Fruit fly (Drosophila melanogaster) whole organism, wandering third instar larva: ENCODE data around the gene Slu7.

Source experiments
- Abd-B ChIP-seq: fragments of >200 bp; optimal IDR thresholded peaks from 2 replicates; lab custom pipeline; 2017; ENCODE audit warnings: missing biosample characterization, missing genetic modification characterization
- CG32264 ChIP-seq: fragments of 200-800 bp; sonication (Bioruptor generic); optimal IDR thresholded peaks from 2 replicates; lab custom pipeline; 2016; ENCODE audit warnings: missing biosample characterization, missing genetic modification characterization
- CG9705 ChIP-seq: fragments of 200-800 bp; sonication (Bioruptor generic); optimal IDR thresholded peaks from 2 replicates; lab custom pipeline; 2018; ENCODE audit warnings: missing biosample characterization, mild to moderate bottlenecking, missing genetic modification characterization
- CrebA ChIP-seq: fragments of 200-800 bp; sonication (Bioruptor generic); optimal IDR thresholded peaks from 2 replicates; lab custom pipeline; 2016; ENCODE audit warnings: missing biosample characterization, mild to moderate bottlenecking, missing genetic modification characterization, borderline replicate concordance
- Dfd ChIP-seq: fragments of >200 bp; optimal IDR thresholded peaks from 2 replicates; lab custom pipeline; 2017; ENCODE audit warnings: missing biosample characterization, missing genetic modification characterization
- Dif ChIP-seq: fragments of 200-275, 200-300 bp; sonication (Bioruptor generic); optimal IDR thresholded peaks from 2 replicates; lab custom pipeline; 2018; ENCODE audit warnings: missing biosample characterization, missing genetic modification characterization; ENCODE audit not compliant: partially characterized antibody
- GATAd ChIP-seq: sonication (Bioruptor generic); optimal IDR thresholded peaks from 2 replicates; lab custom pipeline; 2016; ENCODE audit warnings: missing biosample characterization, missing genetic modification characterization
- HLH106 ChIP-seq: fragments of 200-800 bp; optimal IDR thresholded peaks from 3 replicates; lab custom pipeline; 2019; ENCODE audit warnings: missing biosample characterization, mild to moderate bottlenecking, missing genetic modification characterization, moderate library complexity
- Hnf4 ChIP-seq: fragments of 200-800 bp; sonication (Bioruptor generic); optimal IDR thresholded peaks from 2 replicates; lab custom pipeline; 2016; ENCODE audit warnings: missing biosample characterization, mild to moderate bottlenecking, missing genetic modification characterization
- Hr78 ChIP-seq: fragments of >200 bp; optimal IDR thresholded peaks from 2 replicates; lab custom pipeline; 2017; ENCODE audit warnings: missing biosample characterization, missing genetic modification characterization
- Hr83 ChIP-seq: fragments of 200-300 bp; sonication (Bioruptor generic); optimal IDR thresholded peaks from 2 replicates; lab custom pipeline; 2016; ENCODE audit warnings: missing biosample characterization, mild to moderate bottlenecking, missing genetic modification characterization, moderate library complexity; ENCODE audit not compliant: poor library complexity, severe bottlenecking
- Jra ChIP-seq: sonication (Bioruptor generic); optimal IDR thresholded peaks from 2 replicates; lab custom pipeline; 2016; ENCODE audit warnings: missing biosample characterization, missing genetic modification characterization
- Mio ChIP-seq: sonication (Bioruptor generic); optimal IDR thresholded peaks from 2 replicates; lab custom pipeline; 2016; ENCODE audit warnings: missing biosample characterization, missing genetic modification characterization
- Myc ChIP-seq: fragments of >200 bp; optimal IDR thresholded peaks from 2 replicates; lab custom pipeline; 2017
- N ChIP-seq: fragments of >200 bp; optimal IDR thresholded peaks from 2 replicates; lab custom pipeline; 2018; ENCODE audit warnings: missing biosample characterization, missing external identifiers, missing genetic modification characterization
- OdsH ChIP-seq: fragments of 200-800 bp; sonication (Bioruptor generic); optimal IDR thresholded peaks from 2 replicates; lab custom pipeline; 2016; ENCODE audit warnings: missing biosample characterization, mild to moderate bottlenecking, missing genetic modification characterization
- Rel ChIP-seq, 2 experiments: fragments of 200-800 bp; sonication (Bioruptor generic) in 1 of 2; optimal IDR thresholded peaks; 2 replicates in 1 of 2; 3 replicates in 1 of 2; lab custom pipeline; 2016 to 2019; ENCODE audit warnings: mild to moderate bottlenecking in 2 of 2, missing biosample characterization in 2 of 2, missing genetic modification characterization in 2 of 2, moderate library complexity in 1 of 2
- Sp1 ChIP-seq: fragments of 200-800 bp; sonication (Bioruptor generic); optimal IDR thresholded peaks from 3 replicates; lab custom pipeline; 2019; ENCODE audit warnings: missing biosample characterization, mild to moderate bottlenecking, missing genetic modification characterization, moderate library complexity
- Vsx2 ChIP-seq: fragments of 200-300, 225-300 bp; sonication (Bioruptor generic); optimal IDR thresholded peaks from 2 replicates; lab custom pipeline; 2018; ENCODE audit warnings: missing biosample characterization, missing genetic modification characterization; ENCODE audit not compliant: partially characterized antibody
- br ChIP-seq: fragments of 200-800 bp; sonication (Bioruptor generic); optimal IDR thresholded peaks from 2 replicates; lab custom pipeline; 2016; ENCODE audit warnings: missing biosample characterization, missing genetic modification characterization
- brk ChIP-seq: fragments of 200-800 bp; sonication (Bioruptor generic); optimal IDR thresholded peaks from 2 replicates; lab custom pipeline; 2016; ENCODE audit warnings: missing biosample characterization, mild to moderate bottlenecking, missing genetic modification characterization
- dl ChIP-seq, 2 experiments: fragments of 175-275, 200-275 bp in 1 of 2; fragments of 200-275 bp in 1 of 2; sonication (Bioruptor generic); optimal IDR thresholded peaks; lab custom pipeline; 2018; ENCODE audit warnings: mild to moderate bottlenecking in 2 of 2, missing biosample characterization in 2 of 2, missing genetic modification characterization in 2 of 2, moderate library complexity in 2 of 2; ENCODE audit not compliant: partially characterized antibody in 2 of 2, insufficient read depth in 1 of 2
- dmrt93B ChIP-seq: fragments of 200-800 bp; sonication (Bioruptor generic); optimal IDR thresholded peaks from 2 replicates; lab custom pipeline; 2018; ENCODE audit warnings: missing biosample characterization, mild to moderate bottlenecking, missing genetic modification characterization
- dsf ChIP-seq: sonication (Bioruptor generic); optimal IDR thresholded peaks from 2 replicates; lab custom pipeline; 2016; ENCODE audit warnings: missing biosample characterization, missing genetic modification characterization, borderline replicate concordance
- ey ChIP-seq: fragments of 200-800 bp; sonication (Bioruptor generic); optimal IDR thresholded peaks from 2 replicates; lab custom pipeline; 2016; ENCODE audit warnings: missing biosample characterization, missing genetic modification characterization
- foxo ChIP-seq, 2 experiments: fragments of 200-800 bp; sonication (Bioruptor generic); optimal IDR thresholded peaks; 2 replicates in 1 of 2; 3 replicates in 1 of 2; lab custom pipeline; 2016 to 2017; ENCODE audit warnings: missing biosample characterization in 2 of 2, missing genetic modification characterization in 2 of 2
- fru ChIP-seq: fragments of 200-800 bp; sonication (Bioruptor generic); optimal IDR thresholded peaks from 3 replicates; lab custom pipeline; 2016; ENCODE audit warnings: missing biosample characterization, mild to moderate bottlenecking, missing genetic modification characterization
- h ChIP-seq: fragments of 200-800 bp; sonication (Bioruptor generic); optimal IDR thresholded peaks from 3 replicates; lab custom pipeline; 2016; ENCODE audit warnings: missing biosample characterization, mild to moderate bottlenecking, missing genetic modification characterization
- jim ChIP-seq: fragments of 175-275, 200-325 bp; sonication (Bioruptor generic); optimal IDR thresholded peaks from 2 replicates; lab custom pipeline; 2016; ENCODE audit warnings: missing biosample characterization, mild to moderate bottlenecking, missing genetic modification characterization
- lola ChIP-seq: fragments of >200 bp; optimal IDR thresholded peaks from 2 replicates; lab custom pipeline; 2017; ENCODE audit warnings: missing biosample characterization, missing genetic modification characterization
- pan ChIP-seq: fragments of >200 bp; optimal IDR thresholded peaks from 2 replicates; lab custom pipeline; 2017
- psq ChIP-seq: fragments of 200-800 bp; sonication (Bioruptor generic); optimal IDR thresholded peaks from 3 replicates; lab custom pipeline; 2017; ENCODE audit warnings: missing biosample characterization, mild to moderate bottlenecking, missing genetic modification characterization, moderate library complexity
- rgr ChIP-seq: fragments of 200-800 bp; sonication (Bioruptor generic); optimal IDR thresholded peaks from 3 replicates; lab custom pipeline; 2016; ENCODE audit warnings: missing biosample characterization, mild to moderate bottlenecking, missing genetic modification characterization
- sage ChIP-seq: fragments of 200-800 bp; sonication (Bioruptor generic); optimal IDR thresholded peaks from 2 replicates; lab custom pipeline; 2016; ENCODE audit warnings: missing biosample characterization, mild to moderate bottlenecking, missing genetic modification characterization
- sv ChIP-seq: fragments of 200-800 bp; sonication (Bioruptor generic); optimal IDR thresholded peaks from 3 replicates; lab custom pipeline; 2016; ENCODE audit warnings: missing biosample characterization, missing genetic modification characterization
- tai ChIP-seq: sonication (Bioruptor generic); optimal IDR thresholded peaks from 2 replicates; lab custom pipeline; 2016; ENCODE audit warnings: missing biosample characterization, missing genetic modification characterization
- usp ChIP-seq: fragments of >200 bp; optimal IDR thresholded peaks from 2 replicates; lab custom pipeline; 2017; ENCODE audit warnings: missing biosample characterization, missing genetic modification characterization
- woc ChIP-seq: sonication (Bioruptor generic); optimal IDR thresholded peaks from 2 replicates; lab custom pipeline; 2016; ENCODE audit warnings: missing biosample characterization, mild to moderate bottlenecking, missing genetic modification characterization

The Slu7 gene

dm6 chr3R:29033909-29034629 lies 4.8 kb downstream of the Slu7 start, which contains the start of the genes beta4GalNAcTB and Cpsf100:
Gene beta4GalNAcTB, minus strand, starts transcription at chr3R:29034008.
Gene Cpsf100, plus strand, starts transcription at chr3R:29034573.
- TF ChIP-seq Hnf4: peak; percentile 69
- peak; percentile 66 for TF ChIP-seq dsf (GFP tag; lab: Kevin White, UChicago)
- no peak for TF ChIP-seq brk (GFP tag; lab: Kevin White, UChicago)
- TF ChIP-seq Dfd (GFP tag; lab: Kevin White, UChicago): no peak
- TF ChIP-seq CrebA (GFP tag; lab: Kevin White, UChicago): no peak
- TF ChIP-seq CG9705: peak; percentile 52
- TF ChIP-seq Mio: peak; percentile 23
- no peak for TF ChIP-seq N (GFP tag; lab: Kevin White, UChicago)
- TF ChIP-seq lola (GFP tag; lab: Kevin White, UChicago): no peak
- TF ChIP-seq Vsx2 (GFP tag; lab: Kevin White, UChicago): no peak
- peak; percentile 72 for TF ChIP-seq woc (GFP tag; lab: Kevin White, UChicago)
- TF ChIP-seq tai: no peak
- TF ChIP-seq Dif (GFP tag; lab: Kevin White, UChicago): no peak
- no peak for TF ChIP-seq usp (GFP tag; lab: Kevin White, UChicago)
- TF ChIP-seq ey (GFP tag; lab: Kevin White, UChicago): peak; percentile 70
- no peak for TF ChIP-seq Abd-B
- no peak for TF ChIP-seq dl (GFP tag; optimal IDR thresholded peaks at IDR 0.05; lab: Kevin White, UChicago; ENCODE audit: insufficient read depth in 1 of 2, partially characterized antibody in 2 of 2)
- TF ChIP-seq jim (GFP tag; lab: Kevin White, UChicago): peak; percentile 1
- peak; percentile 55 for TF ChIP-seq sv (GFP tag; lab: Kevin White, UChicago)
- peak; percentile 78 for TF ChIP-seq h (GFP tag; lab: Kevin White, UChicago)
- peak in 1 of 2 experiments; percentile 87 for TF ChIP-seq foxo (GFP tag; optimal IDR thresholded peaks at IDR 0.05; lab: Kevin White, UChicago)
- TF ChIP-seq pan: no peak
- peak; percentile 79 for TF ChIP-seq psq (GFP tag; lab: Kevin White, UChicago)
- peak; percentile 66 for TF ChIP-seq OdsH
- TF ChIP-seq GATAd (GFP tag; lab: Kevin White, UChicago): peak; percentile 47
- peak; percentile 74 for TF ChIP-seq fru (GFP tag; lab: Kevin White, UChicago)
- peak; percentile 83 for TF ChIP-seq HLH106 (tag; lab: Kevin White, UChicago)
- TF ChIP-seq Hr78 (GFP tag; lab: Kevin White, UChicago): no peak
- TF ChIP-seq dmrt93B: peak; percentile 81
- no peak for TF ChIP-seq CG32264 (GFP tag; lab: Kevin White, UChicago)
- TF ChIP-seq Sp1 (GFP tag; lab: Kevin White, UChicago): peak; percentile 75
- TF ChIP-seq Rel (GFP tag; optimal IDR thresholded peaks at IDR 0.05; lab: Kevin White, UChicago): no peak
- no peak for TF ChIP-seq Rel (tag; optimal IDR thresholded peaks at IDR 0.05; lab: Kevin White, UChicago)
- no peak for TF ChIP-seq sage (GFP tag; lab: Kevin White, UChicago)
- no peak for TF ChIP-seq Myc
- no peak for TF ChIP-seq Jra
- peak; percentile 80 for TF ChIP-seq rgr (GFP tag; lab: Kevin White, UChicago)
- peak; percentile 69 for TF ChIP-seq br (GFP tag; lab: Kevin White, UChicago)
- TF ChIP-seq Hr83 (GFP tag; lab: Kevin White, UChicago): no peak

- TF ChIP-seq Dif (GFP tag; lab: Kevin White, UChicago) (no peak), jim (GFP tag; lab: Kevin White, UChicago) (no peak), lola (GFP tag; lab: Kevin White, UChicago) (no peak), OdsH (no peak), foxo (GFP tag; optimal IDR thresholded peaks at IDR 0.05; lab: Kevin White, UChicago) (no peak), Vsx2 (GFP tag; lab: Kevin White, UChicago) (no peak), woc (GFP tag; lab: Kevin White, UChicago) (no peak), CrebA (GFP tag; lab: Kevin White, UChicago) (no peak), Mio (no peak), Rel (GFP tag; optimal IDR thresholded peaks at IDR 0.05; lab: Kevin White, UChicago) (no peak), Rel (tag; optimal IDR thresholded peaks at IDR 0.05; lab: Kevin White, UChicago) (no peak), pan (no peak), sage (GFP tag; lab: Kevin White, UChicago) (no peak)
Observed at dm6 chr3R:29032542-29032941, 6.3 kb downstream of the Slu7 start, which contains the start of gene Ssl2. Gene Ssl2, minus strand, starts transcription at chr3R:29032642.
